Fruit fly (Drosophila melanogaster): ENCODE data around the gene kirre.

Gene kirre

DNA sequence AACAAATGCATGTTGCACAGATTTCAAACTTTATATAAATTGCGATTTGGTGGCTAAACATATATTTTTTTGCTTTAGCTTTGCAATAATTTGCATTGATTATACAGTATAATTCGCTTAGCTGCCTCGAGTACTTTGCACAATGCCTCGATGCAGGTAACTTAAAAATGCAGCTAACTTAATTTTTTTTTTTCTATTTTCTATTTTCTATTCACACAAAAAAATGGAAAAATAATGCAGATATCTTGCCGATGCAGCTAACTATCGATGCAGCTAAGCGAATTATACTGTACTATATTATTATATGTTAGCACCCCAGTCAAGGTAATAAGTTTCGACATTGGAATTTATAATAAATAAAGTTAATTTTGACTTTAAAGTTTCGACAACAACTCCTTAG, 317.8 kb downstream of the kirre start:
- TF ChIP-seq h (GFP tag; optimal IDR thresholded peaks at IDR 0.05) = peak; percentile 1
- peak; percentile 2 for TF ChIP-seq psq (GFP tag; optimal IDR thresholded peaks at IDR 0.05)
- TF ChIP-seq foxo (GFP tag; optimal IDR thresholded peaks at IDR 0.05) = peak in 1 of 2 experiments; percentile 3
- peak; percentile 19 for TF ChIP-seq fru (GFP tag; optimal IDR thresholded peaks at IDR 0.05)
- TF ChIP-seq HLH106 (tag; optimal IDR thresholded peaks at IDR 0.05) = peak; percentile 37

DNA sequence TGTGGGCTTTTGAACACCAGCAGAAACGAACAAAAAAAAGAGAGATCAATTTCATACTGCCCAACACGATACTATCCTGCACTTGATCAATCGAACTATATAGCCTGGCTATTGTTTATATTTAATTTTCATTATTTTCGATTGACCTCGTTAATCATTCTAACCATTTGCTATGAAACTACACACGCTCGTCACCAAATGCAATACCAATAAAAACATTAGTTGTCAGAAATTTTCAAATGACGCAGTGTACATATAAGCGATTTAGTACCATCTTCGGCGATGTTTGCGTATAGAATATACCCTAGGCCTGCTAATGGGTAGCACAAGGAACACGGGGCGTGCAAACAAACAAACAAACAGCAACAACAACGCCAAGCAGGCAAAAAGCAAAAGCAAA, 319.9 kb downstream of the kirre start:
- peak; percentile 60 for TF ChIP-seq h (GFP tag; optimal IDR thresholded peaks at IDR 0.05)
- no peak for TF ChIP-seq Myc (optimal IDR thresholded peaks at IDR 0.05)
- peak; percentile 42 for TF ChIP-seq rgr (GFP tag; optimal IDR thresholded peaks at IDR 0.05)
- TF ChIP-seq OdsH (GFP tag; optimal IDR thresholded peaks at IDR 0.05) = peak; percentile 30
- peak; percentile 63 for TF ChIP-seq psq (GFP tag; optimal IDR thresholded peaks at IDR 0.05)
- TF ChIP-seq CrebA (GFP tag; optimal IDR thresholded peaks at IDR 0.05; ENCODE audit: borderline replicate concordance) = no peak
- no peak for TF ChIP-seq Dif (GFP tag; optimal IDR thresholded peaks at IDR 0.05; ENCODE audit: partially characterized antibody)
- TF ChIP-seq Hr78 (GFP tag; optimal IDR thresholded peaks at IDR 0.05) = no peak
- TF ChIP-seq HLH106 (tag; optimal IDR thresholded peaks at IDR 0.05) = peak; percentile 49
- TF ChIP-seq sv (GFP tag; optimal IDR thresholded peaks at IDR 0.05) = no peak
- no peak for TF ChIP-seq CG9705 (GFP tag; optimal IDR thresholded peaks at IDR 0.05)
- peak; percentile 53 for TF ChIP-seq dmrt93B (GFP tag; optimal IDR thresholded peaks at IDR 0.05)
- no peak for TF ChIP-seq Abd-B (GFP tag; optimal IDR thresholded peaks at IDR 0.05)
- TF ChIP-seq Mio (GFP tag; optimal IDR thresholded peaks at IDR 0.05) = no peak
- no peak for TF ChIP-seq dl (GFP tag; optimal IDR thresholded peaks at IDR 0.05; ENCODE audit: insufficient read depth in 1 of 2, partially characterized antibody in 2 of 2)
- peak in 1 of 2 experiments; percentile 52 for TF ChIP-seq foxo (GFP tag; optimal IDR thresholded peaks at IDR 0.05)
- peak; percentile 32 for TF ChIP-seq Hnf4 (GFP tag; optimal IDR thresholded peaks at IDR 0.05)
- no peak for TF ChIP-seq brk (GFP tag; optimal IDR thresholded peaks at IDR 0.05)
- peak; percentile 64 for TF ChIP-seq ey (GFP tag; optimal IDR thresholded peaks at IDR 0.05)
- peak; percentile 53 for TF ChIP-seq br (GFP tag; optimal IDR thresholded peaks at IDR 0.05)
- TF ChIP-seq Sp1 (GFP tag; optimal IDR thresholded peaks at IDR 0.05) = peak; percentile 48
- TF ChIP-seq tai (GFP tag; optimal IDR thresholded peaks at IDR 0.05) = peak; percentile 42
- TF ChIP-seq woc (GFP tag; optimal IDR thresholded peaks at IDR 0.05) = peak; percentile 76
- TF ChIP-seq fru (GFP tag; optimal IDR thresholded peaks at IDR 0.05) = peak; percentile 66
- no peak for TF ChIP-seq jim (GFP tag; optimal IDR thresholded peaks at IDR 0.05)

DNA sequence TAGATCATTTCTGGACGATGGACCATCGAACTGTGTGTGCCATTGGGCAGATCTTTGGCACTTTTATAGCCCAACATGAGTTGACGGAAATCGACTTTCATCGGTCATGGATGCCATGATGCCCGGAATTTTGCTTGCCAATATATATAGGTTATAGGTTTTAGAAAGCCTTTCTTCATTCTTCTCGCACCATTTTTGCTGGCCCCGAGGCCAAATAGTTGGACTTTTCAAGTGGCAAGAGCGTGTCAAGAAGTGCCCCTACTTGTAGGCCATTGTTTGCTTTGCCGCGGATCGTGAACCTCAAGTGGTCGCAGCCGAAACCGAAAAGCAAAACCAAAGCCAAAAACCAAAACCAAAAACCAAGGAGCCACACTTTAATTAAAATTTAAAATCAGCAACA, 327.3 kb downstream of the kirre start, which contains the start of gene CG4116:
CG4116 (minus strand) TSS at position 101 of the 400 bp plus-strand sequence.
- TF ChIP-seq Jra (GFP tag; optimal IDR thresholded peaks at IDR 0.05) (no peak), lola (GFP tag; optimal IDR thresholded peaks at IDR 0.05) (no peak), tai (GFP tag; optimal IDR thresholded peaks at IDR 0.05) (no peak), GATAd (GFP tag; optimal IDR thresholded peaks at IDR 0.05) (no peak), jim (GFP tag; optimal IDR thresholded peaks at IDR 0.05) (no peak), OdsH (GFP tag; optimal IDR thresholded peaks at IDR 0.05) (no peak), fru (GFP tag; optimal IDR thresholded peaks at IDR 0.05) (no peak), psq (GFP tag; optimal IDR thresholded peaks at IDR 0.05) (no peak), brk (GFP tag; optimal IDR thresholded peaks at IDR 0.05) (no peak), dmrt93B (GFP tag; optimal IDR thresholded peaks at IDR 0.05) (no peak), sv (GFP tag; optimal IDR thresholded peaks at IDR 0.05) (no peak), pan (optimal IDR thresholded peaks at IDR 0.05) (no peak), rgr (GFP tag; optimal IDR thresholded peaks at IDR 0.05) (no peak)

DNA sequence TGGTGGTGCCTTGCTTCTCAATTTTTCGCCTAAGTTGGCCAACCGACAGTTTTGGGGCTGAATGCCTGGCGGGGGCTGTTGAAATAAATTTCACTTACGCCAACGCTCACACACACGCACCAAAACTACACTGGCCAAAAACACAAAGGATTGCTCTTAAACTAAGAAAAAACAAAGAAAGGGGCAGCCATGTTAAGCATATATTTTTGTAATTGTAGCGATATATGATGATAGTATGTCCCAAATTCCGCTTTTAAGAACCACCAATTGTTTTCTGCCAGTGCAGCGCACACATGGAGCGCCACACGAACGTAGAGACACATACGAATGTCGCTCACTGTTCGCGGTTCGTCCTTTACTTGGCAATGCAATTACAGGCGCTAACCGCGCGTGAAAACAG, 328.1 kb downstream of the kirre start:
- TF ChIP-seq dsf (GFP tag; optimal IDR thresholded peaks at IDR 0.05; ENCODE audit: borderline replicate concordance) (no peak), ey (GFP tag; optimal IDR thresholded peaks at IDR 0.05) (peak; percentile 8), Hnf4 (GFP tag; optimal IDR thresholded peaks at IDR 0.05) (peak; percentile 7), usp (GFP tag; optimal IDR thresholded peaks at IDR 0.05) (no peak), psq (GFP tag; optimal IDR thresholded peaks at IDR 0.05) (no peak), Abd-B (GFP tag; optimal IDR thresholded peaks at IDR 0.05) (no peak), tai (GFP tag; optimal IDR thresholded peaks at IDR 0.05) (no peak), foxo (GFP tag; optimal IDR thresholded peaks at IDR 0.05) (peak in 1 of 2 experiments; percentile 34), woc (GFP tag; optimal IDR thresholded peaks at IDR 0.05) (no peak), Dif (GFP tag; optimal IDR thresholded peaks at IDR 0.05; ENCODE audit: partially characterized antibody) (no peak), h (GFP tag; optimal IDR thresholded peaks at IDR 0.05) (peak; percentile 24), GATAd (GFP tag; optimal IDR thresholded peaks at IDR 0.05) (no peak), dmrt93B (GFP tag; optimal IDR thresholded peaks at IDR 0.05) (no peak), HLH106 (tag; optimal IDR thresholded peaks at IDR 0.05) (no peak), br (GFP tag; optimal IDR thresholded peaks at IDR 0.05) (no peak), rgr (GFP tag; optimal IDR thresholded peaks at IDR 0.05) (peak; percentile 33), fru (GFP tag; optimal IDR thresholded peaks at IDR 0.05) (peak; percentile 34), CG32264 (GFP tag; optimal IDR thresholded peaks at IDR 0.05) (no peak), Myc (optimal IDR thresholded peaks at IDR 0.05) (no peak), Rel (GFP tag; optimal IDR thresholded peaks at IDR 0.05) (no peak), Rel (tag; optimal IDR thresholded peaks at IDR 0.05) (no peak), Jra (GFP tag; optimal IDR thresholded peaks at IDR 0.05) (no peak), CrebA (GFP tag; optimal IDR thresholded peaks at IDR 0.05; ENCODE audit: borderline replicate concordance) (no peak), Hr78 (GFP tag; optimal IDR thresholded peaks at IDR 0.05) (no peak), lola (GFP tag; optimal IDR thresholded peaks at IDR 0.05) (no peak), pan (optimal IDR thresholded peaks at IDR 0.05) (no peak), Sp1 (GFP tag; optimal IDR thresholded peaks at IDR 0.05) (peak; percentile 2), dl (GFP tag; optimal IDR thresholded peaks at IDR 0.05; ENCODE audit: insufficient read depth in 1 of 2, partially characterized antibody in 2 of 2) (no peak), N (GFP tag; optimal IDR thresholded peaks at IDR 0.05) (no peak)

Data from whole organism, wandering third instar larva.